Fruit fly (Drosophila melanogaster) Kc167 (cell line): ENCODE measurements around the gene Mccc1.

ENCODE experiments used
- Myc ChIP-seq: fragments of >200 bp; optimal IDR thresholded peaks from 2 replicates; lab custom pipeline; 2017; ENCODE audit warnings: missing external identifiers
- Sin3A ChIP-seq: fragments of >200 bp; optimal IDR thresholded peaks from 2 replicates; lab custom pipeline; 2018; ENCODE audit warnings: missing external identifiers
- h ChIP-seq: fragments of >200 bp; optimal IDR thresholded peaks from 3 replicates; lab custom pipeline; 2018; ENCODE audit warnings: missing external identifiers
- ttk ChIP-seq: sonication (Bioruptor generic); optimal IDR thresholded peaks from 2 replicates; lab custom pipeline; 2017; ENCODE audit warnings: missing external identifiers

- TF ChIP-seq h (lab: Kevin White, UChicago) (no peak), Myc (lab: Kevin White, UChicago) (no peak), Sin3A (lab: Kevin White, UChicago) (no peak), ttk (lab: Kevin White, UChicago) (no peak)
Observed at dm6 chr3R:31822462-31822861, 28.8 kb upstream of the Mccc1 start.
